Fruit fly (Drosophila melanogaster): ENCODE results near the gene Mob2.

The Mob2 gene

dm6 chr3L:11587720-11588580 is 25.9 kb upstream of the Mob2 start, which contains the start of gene rt (continued):
- no peak for TF ChIP-seq CG6175 (GFP tag; IDR thresholded peaks at IDR 0.05)
- TF ChIP-seq h (optimal IDR thresholded peaks at IDR 0.05), result no peak
- TF ChIP-seq H15 (GFP tag; IDR thresholded peaks at IDR 0.05), result no peak
- no peak for TF ChIP-seq Side (GFP tag; optimal IDR thresholded peaks at IDR 0.05)
- peak; percentile 42; the same call in 1 of the 2 replicates for TF ChIP-seq wor (GFP tag; IDR thresholded peaks at IDR 0.05)
- TF ChIP-seq nmo (GFP tag; optimal IDR thresholded peaks at IDR 0.05), result peak; percentile 69
- TF ChIP-seq CoRest (tag; optimal IDR thresholded peaks at IDR 0.05), result peak; percentile 70
- no peak for TF ChIP-seq hkb (optimal IDR thresholded peaks at IDR 0.05)
- TF ChIP-seq hkb (GFP tag; IDR thresholded peaks at IDR 0.05), result peak; percentile 70
- peak; percentile 37; the same call in 1 of the 2 replicates for TF ChIP-seq CG5953 (GFP tag; IDR thresholded peaks at IDR 0.05)
- TF ChIP-seq Poxn (GFP tag; IDR thresholded peaks at IDR 0.05), result no peak
- no peak for TF ChIP-seq CG34376 (GFP tag; optimal IDR thresholded peaks at IDR 0.05)
- peak; percentile 53 for TF ChIP-seq CG13775 (GFP tag; optimal IDR thresholded peaks at IDR 0.05)
- TF ChIP-seq nerfin-1 (tag; optimal IDR thresholded peaks at IDR 0.05), result peak; percentile 70
- TF ChIP-seq Tbp (GFP tag; optimal IDR thresholded peaks at IDR 0.05), result no peak
- no peak for TF ChIP-seq Dbx (GFP tag; IDR thresholded peaks at IDR 0.05)
- TF ChIP-seq slou (GFP tag; optimal IDR thresholded peaks at IDR 0.05), result no peak
- TF ChIP-seq zfh2 (GFP tag; optimal IDR thresholded peaks at IDR 0.05), result no peak
- TF ChIP-seq E2f1 (GFP tag; IDR thresholded peaks at IDR 0.05), result 0 out of 2 replicates have a peak, but pooled peaks have one; percentile 51
- TF ChIP-seq CG10274 (GFP tag; optimal IDR thresholded peaks at IDR 0.05), result peak; percentile 3
- no peak for TF ChIP-seq vfl (GFP tag; optimal IDR thresholded peaks at IDR 0.05)
- no peak for TF ChIP-seq CG14965 (GFP tag; optimal IDR thresholded peaks at IDR 0.05; ENCODE audit: borderline replicate concordance)
- no peak for TF ChIP-seq ham (GFP tag; IDR thresholded peaks at IDR 0.05)
- TF ChIP-seq CG15479 (GFP tag; optimal IDR thresholded peaks at IDR 0.05), result no peak
- peak; percentile 65 for TF ChIP-seq CG7839 (tag; optimal IDR thresholded peaks at IDR 0.05)
- TF ChIP-seq cas (GFP tag; IDR thresholded peaks at IDR 0.05), result no peak
- TF ChIP-seq CG7963 (GFP tag; IDR thresholded peaks at IDR 0.05; ENCODE audit: partially characterized antibody), result no peak
- TF ChIP-seq CG17829 (tag; optimal IDR thresholded peaks at IDR 0.05), result peak; percentile 73
- TF ChIP-seq CG16815 (GFP tag; optimal IDR thresholded peaks at IDR 0.05), result peak; percentile 56
- no peak for TF ChIP-seq BEAF-32 (GFP tag; optimal IDR thresholded peaks at IDR 0.05)
- TF ChIP-seq CG10565 (GFP tag; optimal IDR thresholded peaks at IDR 0.05), result no peak
- TF ChIP-seq CG34224 (GFP tag; IDR thresholded peaks at IDR 0.05; ENCODE audit: partially characterized antibody), result no peak
- TF ChIP-seq zen (tag; optimal IDR thresholded peaks at IDR 0.05), result peak; percentile 6
- peak; percentile 56 for TF ChIP-seq CG1529 (GFP tag; optimal IDR thresholded peaks at IDR 0.05)
- TF ChIP-seq ara (GFP tag; IDR thresholded peaks at IDR 0.05), result peak; percentile 68
- TF ChIP-seq CG15696 (tag; optimal IDR thresholded peaks at IDR 0.05), result peak; percentile 56
- no peak for TF ChIP-seq CG9876 (GFP tag; optimal IDR thresholded peaks at IDR 0.05)
- TF ChIP-seq Mrtf (GFP tag; IDR thresholded peaks at IDR 0.05), result peak; percentile 30; the same call in 1 of the 3 replicates
- no peak for TF ChIP-seq CG43689 (GFP tag; IDR thresholded peaks at IDR 0.05)
- TF ChIP-seq odd (GFP tag; optimal IDR thresholded peaks at IDR 0.05), result peak; percentile 25
- peak; percentile 22 for TF ChIP-seq CG6254 (GFP tag; optimal IDR thresholded peaks at IDR 0.05)
- no peak for TF ChIP-seq crc (GFP tag; optimal IDR thresholded peaks at IDR 0.05)
- TF ChIP-seq maf-S (GFP tag; optimal IDR thresholded peaks at IDR 0.05), result no peak
- peak; percentile 9 for TF ChIP-seq CG12155 (GFP tag; optimal IDR thresholded peaks at IDR 0.05)
- peak; percentile 33 for TF ChIP-seq CG18619 (GFP tag; optimal IDR thresholded peaks at IDR 0.05)
- TF ChIP-seq ems (GFP tag; optimal IDR thresholded peaks at IDR 0.05), result peak; percentile 27
- TF ChIP-seq Awh (GFP tag; IDR thresholded peaks at IDR 0.05), result no peak; the same call in 1 of the 2 replicates
- peak; percentile 60 for TF ChIP-seq fd96Cb (tag; optimal IDR thresholded peaks at IDR 0.05)
- peak; percentile 32 for TF ChIP-seq NfI (GFP tag; optimal IDR thresholded peaks at IDR 0.05)
- peak; percentile 29 for TF ChIP-seq CG6813 (GFP tag; optimal IDR thresholded peaks at IDR 0.05)

Data from whole organism, embryonic.